Fruit fly (Drosophila melanogaster): ENCODE results near the gene Lint-1.
A peak's percentile ranks its signal among the peaks of the same experiment; 100 is the strongest.

Lint-1 gene

DNA sequence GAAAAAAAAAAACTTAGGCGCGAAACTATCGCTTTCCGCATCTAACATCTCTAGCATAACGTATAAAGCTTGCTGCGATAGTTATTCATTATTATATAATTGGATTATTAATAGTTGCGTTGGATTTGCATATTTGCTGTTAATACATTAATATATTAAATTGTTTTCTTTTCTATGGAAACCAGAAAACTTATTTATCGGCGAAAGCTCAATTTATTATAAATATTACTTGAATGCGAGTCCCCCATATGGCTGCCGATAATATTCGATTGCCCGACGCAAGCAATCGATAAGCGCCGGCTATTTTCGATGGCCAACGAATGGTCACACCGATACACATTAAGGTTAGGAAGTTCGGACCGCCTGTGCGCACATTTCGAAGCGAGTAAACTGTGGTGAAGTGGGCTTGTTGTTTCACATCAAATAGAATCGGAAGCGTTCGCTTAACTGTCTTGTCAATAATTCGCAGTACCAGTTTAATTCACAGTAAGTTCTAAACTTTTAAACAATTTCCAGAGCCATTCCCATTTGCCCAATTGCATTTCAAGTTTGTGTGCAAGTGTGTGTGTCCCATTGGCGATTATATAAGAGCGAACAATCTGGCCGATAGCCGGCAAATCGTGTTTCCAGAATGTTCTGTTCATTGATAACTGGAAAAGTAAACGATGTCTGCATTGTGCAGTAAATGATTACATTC, 40.8 kb upstream of the Lint-1 start, which contains the start of gene Hsp60A (continued):
- peak; percentile 52 for TF ChIP-seq sob (GFP tag; IDR thresholded peaks at IDR 0.05)
- TF ChIP-seq p53 (GFP tag; optimal IDR thresholded peaks at IDR 0.05): no peak
- TF ChIP-seq Doc2 (GFP tag; IDR thresholded peaks at IDR 0.05): no peak
- peak; percentile 56 for TF ChIP-seq Rfx (GFP tag; IDR thresholded peaks at IDR 0.05)
- TF ChIP-seq CG17359 (tag; optimal IDR thresholded peaks at IDR 0.05): peak; percentile 56
- TF ChIP-seq CG4404 (GFP tag; IDR thresholded peaks at IDR 0.05): no peak
- no peak for TF ChIP-seq CG7372 (GFP tag; IDR thresholded peaks at IDR 0.05)
- TF ChIP-seq Hr39 (optimal IDR thresholded peaks at IDR 0.05): no peak
- TF ChIP-seq Tbp (GFP tag; optimal IDR thresholded peaks at IDR 0.05): no peak
- TF ChIP-seq bab2 (GFP tag; optimal IDR thresholded peaks at IDR 0.05): peak; percentile 5
- TF ChIP-seq CG2199 (GFP tag; IDR thresholded peaks at IDR 0.05): no peak
- TF ChIP-seq bowl (GFP tag; IDR thresholded peaks at IDR 0.05): no peak
- no peak for TF ChIP-seq CG4707 (GFP tag; optimal IDR thresholded peaks at IDR 0.05)
- no peak for TF ChIP-seq yki (optimal IDR thresholded peaks at IDR 0.05)
- no peak for TF ChIP-seq luna (GFP tag; optimal IDR thresholded peaks at IDR 0.05)
- no peak for TF ChIP-seq Nf-YA (GFP tag; IDR thresholded peaks at IDR 0.05)
- TF ChIP-seq stc (GFP tag; IDR thresholded peaks at IDR 0.05): no peak
- TF ChIP-seq CG7556 (GFP tag; optimal IDR thresholded peaks at IDR 0.05): peak; percentile 21
- TF ChIP-seq Jarid2 (GFP tag; optimal IDR thresholded peaks at IDR 0.05): no peak
- peak; percentile 47 for TF ChIP-seq B-H2 (GFP tag; optimal IDR thresholded peaks at IDR 0.05)
- no peak for TF ChIP-seq crc (GFP tag; optimal IDR thresholded peaks at IDR 0.05)
- TF ChIP-seq Oli (tag; optimal IDR thresholded peaks at IDR 0.05): peak; percentile 2
- TF ChIP-seq Aef1 (GFP tag; IDR thresholded peaks at IDR 0.05): 0 out of 3 replicates have a peak, but pooled peaks have one; percentile 19
- no peak for TF ChIP-seq Antp (GFP tag; optimal IDR thresholded peaks at IDR 0.05)
- no peak for TF ChIP-seq tx (GFP tag; optimal IDR thresholded peaks at IDR 0.05)
- peak; percentile 91 for TF ChIP-seq Dll (GFP tag; IDR thresholded peaks at IDR 0.05; ENCODE audit: partially characterized antibody)
- peak; percentile 90 for TF ChIP-seq knrl (GFP tag; IDR thresholded peaks at IDR 0.05; ENCODE audit: partially characterized antibody)
- TF ChIP-seq CG7357 (GFP tag; IDR thresholded peaks at IDR 0.05): no peak
- TF ChIP-seq Fer3 (tag; optimal IDR thresholded peaks at IDR 0.05): peak; percentile 54
- peak; percentile 26 for TF ChIP-seq CG13123 (GFP tag; optimal IDR thresholded peaks at IDR 0.05)
- no peak for TF ChIP-seq CG1233 (GFP tag; optimal IDR thresholded peaks at IDR 0.05)
- TF ChIP-seq CG32767 (GFP tag; IDR thresholded peaks at IDR 0.05): no peak
- peak; percentile 69 for TF ChIP-seq lab (GFP tag; optimal IDR thresholded peaks at IDR 0.05)
- no peak for TF ChIP-seq repo (GFP tag; optimal IDR thresholded peaks at IDR 0.05)
- TF ChIP-seq CG6813 (GFP tag; optimal IDR thresholded peaks at IDR 0.05): no peak
- TF ChIP-seq fd3F (GFP tag; optimal IDR thresholded peaks at IDR 0.05): no peak
- TF ChIP-seq grau (tag; optimal IDR thresholded peaks at IDR 0.05): peak; percentile 53
- no peak for TF ChIP-seq Hand (GFP tag; optimal IDR thresholded peaks at IDR 0.05)
- TF ChIP-seq unc-4 (GFP tag; IDR thresholded peaks at IDR 0.05; ENCODE audit: partially characterized antibody): peak; percentile 84
- no peak for TF ChIP-seq CG4360 (GFP tag; IDR thresholded peaks at IDR 0.05)
- TF ChIP-seq pros (GFP tag; optimal IDR thresholded peaks at IDR 0.05): no peak
- TF ChIP-seq CG8944 (GFP tag; optimal IDR thresholded peaks at IDR 0.05): no peak
- peak; percentile 25; the same call in 1 of the 2 replicates for TF ChIP-seq CG3847 (GFP tag; IDR thresholded peaks at IDR 0.05)
- TF ChIP-seq dpn (GFP tag; optimal IDR thresholded peaks at IDR 0.05): peak; percentile 42 to 48
- no peak for TF ChIP-seq CG14667 (GFP tag; IDR thresholded peaks at IDR 0.05)
- TF ChIP-seq CG6654 (GFP tag; optimal IDR thresholded peaks at IDR 0.05): no peak
- no peak for TF ChIP-seq CG8281 (tag; optimal IDR thresholded peaks at IDR 0.05)
- TF ChIP-seq Dip2 (GFP tag; IDR thresholded peaks at IDR 0.05): no peak
- no peak for TF ChIP-seq CG30431 (GFP tag; optimal IDR thresholded peaks at IDR 0.05)
- peak; percentile 43 for TF ChIP-seq Atf6 (GFP tag; IDR thresholded peaks at IDR 0.05)
- no peak for TF ChIP-seq dm (GFP tag; optimal IDR thresholded peaks at IDR 0.05)
- peak; percentile 58 for TF ChIP-seq CG17829 (tag; optimal IDR thresholded peaks at IDR 0.05)

Data from whole organism, embryonic.